Fruit fly (Drosophila melanogaster): ENCODE measurements around the gene ifc.
A peak's percentile ranks its signal among the peaks of the same experiment; 100 is the strongest.

ifc gene

DNA sequence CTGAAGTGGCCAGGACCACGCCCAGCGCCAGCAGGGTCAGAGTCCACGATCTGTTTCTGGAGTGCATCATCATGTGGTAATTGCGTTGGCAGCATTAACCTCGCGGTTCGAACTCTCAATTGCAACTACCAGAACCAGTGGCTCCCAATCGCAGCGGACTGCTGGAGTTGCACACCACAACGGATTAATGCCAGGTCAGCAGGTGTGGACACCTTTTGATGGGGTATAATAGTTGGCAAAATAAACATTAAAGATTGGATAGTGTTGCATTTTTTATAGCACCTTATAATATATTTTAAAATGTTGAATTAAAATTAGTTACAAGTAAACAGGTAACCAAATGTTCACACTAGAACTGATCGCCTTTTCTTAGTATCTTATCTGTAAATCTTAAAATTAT, 21.9 kb upstream of the ifc start:
- TF ChIP-seq fd85E (GFP tag; optimal IDR thresholded peaks at IDR 0.05) (no peak), CG11294 (GFP tag; IDR thresholded peaks at IDR 0.05) (no peak), Sox14 (GFP tag; optimal IDR thresholded peaks at IDR 0.05) (no peak), CG6276 (GFP tag; optimal IDR thresholded peaks at IDR 0.05) (no peak)

DNA sequence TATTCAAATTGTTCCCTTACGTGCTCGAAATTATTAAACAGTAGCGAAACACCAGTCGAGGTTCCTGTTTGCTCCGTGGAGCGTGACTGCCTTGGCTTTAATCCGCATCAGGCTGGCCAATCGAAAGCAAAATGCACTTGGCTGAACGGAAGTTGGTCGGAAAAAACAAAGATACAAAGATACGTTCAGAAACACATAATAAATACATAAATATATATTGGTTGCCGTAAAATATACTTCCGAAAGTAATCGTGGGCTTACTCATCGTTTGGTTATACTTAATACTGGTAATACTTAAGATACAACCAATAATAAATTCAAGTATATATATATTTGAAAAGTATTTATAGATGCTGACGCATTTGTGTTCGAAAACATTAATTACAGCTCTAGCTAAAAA, 21.3 kb upstream of the ifc start, which contains the start of gene psd:
psd (minus strand) TSS at position 101 of the 400 bp plus-strand sequence.
- TF ChIP-seq Eip78C (GFP tag), result peak; percentile 48
- no peak for TF ChIP-seq achi (GFP tag; optimal IDR thresholded peaks at IDR 0.05)

DNA sequence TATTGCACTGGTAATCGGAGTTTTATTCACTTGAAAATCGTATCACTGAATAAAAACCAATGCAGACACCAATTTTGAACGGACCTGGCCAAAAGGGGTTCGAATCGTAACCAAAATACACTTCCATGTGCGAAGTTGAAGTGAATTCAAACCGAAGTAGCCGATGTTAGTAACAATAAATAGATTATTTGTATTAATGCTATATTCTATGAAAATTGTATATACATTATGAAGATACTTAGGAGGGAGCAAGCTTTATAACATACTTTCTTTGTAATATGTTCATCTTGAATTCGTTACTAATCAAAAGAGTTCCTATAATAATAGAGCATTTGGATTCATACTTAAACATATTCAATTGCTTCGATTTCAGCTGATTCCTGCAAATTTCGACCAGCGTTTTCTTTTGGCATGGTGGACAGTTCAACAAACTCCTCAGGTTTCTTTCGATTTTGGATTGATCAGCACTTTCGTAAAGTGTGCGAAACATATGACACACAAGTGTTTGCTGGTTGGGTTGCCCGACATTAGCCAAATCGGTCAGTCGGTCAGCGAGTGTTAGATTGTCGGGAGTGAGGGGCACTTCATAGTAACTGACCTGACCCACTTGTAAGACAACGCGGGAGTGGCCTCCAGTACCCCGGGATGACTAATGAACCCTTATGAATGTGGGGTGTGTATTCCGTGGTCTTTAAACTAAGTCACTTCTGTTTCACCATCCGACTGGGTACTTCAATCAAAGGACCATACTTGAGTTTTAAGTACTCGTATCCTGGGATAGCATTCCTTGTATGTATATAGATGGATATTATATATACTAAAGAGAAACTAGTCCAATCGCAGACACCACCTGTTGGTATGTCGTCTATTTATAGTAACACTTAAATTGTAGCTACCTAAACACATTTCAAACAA, 18.2 kb upstream of the ifc start, which contains the start of the genes CG13992 and Ucp4C:
CG13992 (minus strand) TSS at position 51 of the 915 bp plus-strand sequence.
Ucp4C (plus strand) TSS at position 865 of the 915 bp plus-strand sequence.
- no peak for TF ChIP-seq Gug (GFP tag; IDR thresholded peaks at IDR 0.05)
- no peak for TF ChIP-seq CG6276 (GFP tag; optimal IDR thresholded peaks at IDR 0.05)
- no peak for TF ChIP-seq CG6792 (GFP tag; optimal IDR thresholded peaks at IDR 0.05)
- no peak for TF ChIP-seq Hr4 (GFP tag; optimal IDR thresholded peaks at IDR 0.05)
- TF ChIP-seq CG31627 (GFP tag; optimal IDR thresholded peaks at IDR 0.05), result no peak
- no peak for TF ChIP-seq CG10669 (GFP tag; optimal IDR thresholded peaks at IDR 0.05)
- no peak for TF ChIP-seq CG9139 (GFP tag; optimal IDR thresholded peaks at IDR 0.05)
- no peak for TF ChIP-seq CG32006 (GFP tag; optimal IDR thresholded peaks at IDR 0.05)
- no peak for TF ChIP-seq Lpt (GFP tag; optimal IDR thresholded peaks at IDR 0.05)
- no peak for TF ChIP-seq dac (GFP tag; optimal IDR thresholded peaks at IDR 0.05)

DNA sequence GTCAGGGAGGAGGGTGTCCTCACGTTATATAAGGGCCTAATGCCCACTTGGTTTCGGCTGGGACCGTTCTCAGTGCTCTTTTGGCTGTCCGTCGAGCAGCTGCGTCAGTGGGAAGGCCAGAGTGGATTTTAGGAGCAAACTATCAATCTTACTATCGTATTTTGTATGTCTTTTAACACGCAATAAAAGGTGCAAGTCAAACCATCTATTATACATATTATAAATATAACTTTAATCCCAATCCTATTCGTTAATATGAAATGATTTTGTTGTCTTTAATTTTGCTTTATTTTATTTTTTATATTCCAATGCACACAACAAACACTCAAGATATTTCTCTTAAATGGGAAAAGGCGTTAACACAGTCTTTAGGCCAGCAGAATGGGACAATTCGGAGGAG, 16.6 kb upstream of the ifc start, which contains the start of gene Ucp4B:
Ucp4B (plus strand) TSS at position 301 of the 400 bp plus-strand sequence.
- no peak for TF ChIP-seq vri (GFP tag; optimal IDR thresholded peaks at IDR 0.05)
- TF ChIP-seq cyc (GFP tag; optimal IDR thresholded peaks at IDR 0.05), result no peak
- TF ChIP-seq CG8319 (GFP tag; optimal IDR thresholded peaks at IDR 0.05), result no peak
- no peak for TF ChIP-seq Ets96B (tag; optimal IDR thresholded peaks at IDR 0.05)
- no peak for TF ChIP-seq fkh (GFP tag; optimal IDR thresholded peaks at IDR 0.05)
- no peak for TF ChIP-seq topi (GFP tag; optimal IDR thresholded peaks at IDR 0.05)
- no peak for TF ChIP-seq CG6276 (GFP tag; optimal IDR thresholded peaks at IDR 0.05)
- TF ChIP-seq Smox (GFP tag; optimal IDR thresholded peaks at IDR 0.05), result no peak
- TF ChIP-seq Met (GFP tag; optimal IDR thresholded peaks at IDR 0.05), result no peak
- no peak for TF ChIP-seq CG6792 (GFP tag; optimal IDR thresholded peaks at IDR 0.05)
- no peak for TF ChIP-seq acj6 (GFP tag; optimal IDR thresholded peaks at IDR 0.05)
- TF ChIP-seq CG8632 (GFP tag; optimal IDR thresholded peaks at IDR 0.05), result no peak
- no peak for TF ChIP-seq Lpt (GFP tag; optimal IDR thresholded peaks at IDR 0.05)
- TF ChIP-seq Eip78C (GFP tag), result no peak
- no peak for TF ChIP-seq Hr4 (GFP tag; optimal IDR thresholded peaks at IDR 0.05)
- TF ChIP-seq Ets21C (GFP tag; optimal IDR thresholded peaks at IDR 0.05), result no peak

DNA sequence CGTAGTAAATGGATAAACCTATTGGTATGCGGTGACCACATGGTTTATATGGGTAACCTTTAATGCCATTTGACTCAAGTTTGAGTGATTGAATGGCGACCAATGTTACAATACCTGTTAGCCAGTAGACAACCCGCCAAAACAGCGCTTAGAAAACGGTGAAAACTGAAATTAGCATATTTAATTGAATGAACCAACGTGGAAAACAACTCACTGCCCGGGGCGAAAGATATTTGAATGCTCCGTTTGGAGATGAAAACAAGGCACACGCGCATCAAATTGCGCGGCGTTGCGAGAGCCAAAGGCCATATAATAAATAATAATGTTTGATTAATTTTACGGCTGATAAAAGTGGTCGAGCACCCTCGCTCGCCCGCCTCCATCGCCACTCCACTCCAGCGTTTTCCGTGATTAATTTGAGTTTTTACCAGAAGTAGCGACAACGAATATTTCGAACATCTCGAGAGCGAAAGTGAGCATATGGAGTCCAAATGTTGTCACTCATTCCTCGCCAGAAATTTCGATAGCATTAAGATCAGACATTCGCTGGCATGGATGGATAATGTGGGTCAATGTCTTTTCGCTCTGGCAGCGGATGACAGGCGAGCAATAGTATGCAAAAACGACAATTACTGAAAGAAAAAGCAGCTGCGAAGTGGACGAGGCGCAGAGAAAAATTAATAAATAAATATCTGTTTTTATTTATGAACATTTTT, 14.9 kb upstream of the ifc start:
- TF ChIP-seq svp (GFP tag) (peak; percentile 96), ss (GFP tag; optimal IDR thresholded peaks at IDR 0.05) (no peak), Sox14 (GFP tag; optimal IDR thresholded peaks at IDR 0.05) (no peak), Eip78C (GFP tag) (peak; percentile 41)

DNA sequence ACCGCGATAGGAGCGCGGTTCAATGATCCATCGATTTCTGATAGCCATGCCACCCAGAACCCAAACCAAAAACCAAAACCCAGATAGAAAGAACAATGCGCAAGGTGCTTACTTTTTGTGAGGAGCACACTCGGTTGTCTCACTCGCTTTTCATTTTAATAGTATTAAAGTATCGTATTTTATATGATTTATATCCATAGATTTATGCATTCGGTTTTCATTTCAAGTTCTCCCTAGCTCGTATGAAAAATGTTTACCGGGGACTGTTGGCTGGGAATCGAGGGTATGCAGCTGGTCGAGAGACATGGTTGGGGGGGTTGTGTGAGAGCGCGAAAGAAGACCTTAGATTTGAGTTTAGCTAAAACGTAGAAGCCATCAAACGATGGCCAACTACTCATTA, 14.1 kb upstream of the ifc start:
- TF ChIP-seq ss (GFP tag; optimal IDR thresholded peaks at IDR 0.05) (no peak), lz (GFP tag; optimal IDR thresholded peaks at IDR 0.05) (peak; percentile 44), Ets96B (tag; optimal IDR thresholded peaks at IDR 0.05) (no peak), cyc (GFP tag; optimal IDR thresholded peaks at IDR 0.05) (peak; percentile 25), Sox102F (GFP tag; optimal IDR thresholded peaks at IDR 0.05) (peak; percentile 14), CG11762 (GFP tag; optimal IDR thresholded peaks at IDR 0.05; ENCODE audit: insufficient read depth) (no peak), CG11902 (GFP tag; optimal IDR thresholded peaks at IDR 0.05) (no peak), vri (GFP tag; optimal IDR thresholded peaks at IDR 0.05) (peak; percentile 38), topi (GFP tag; optimal IDR thresholded peaks at IDR 0.05) (peak; percentile 47), CG16779 (tag; optimal IDR thresholded peaks at IDR 0.05) (no peak), Smox (GFP tag; optimal IDR thresholded peaks at IDR 0.05) (peak; percentile 50), Ets21C (GFP tag; optimal IDR thresholded peaks at IDR 0.05) (peak; percentile 4), fkh (GFP tag; optimal IDR thresholded peaks at IDR 0.05) (no peak), Met (GFP tag; optimal IDR thresholded peaks at IDR 0.05) (peak; percentile 34), CG11294 (GFP tag; IDR thresholded peaks at IDR 0.05) (no peak), Hr4 (GFP tag; optimal IDR thresholded peaks at IDR 0.05) (no peak), CG10631 (GFP tag; optimal IDR thresholded peaks at IDR 0.05) (no peak), CG31627 (GFP tag; optimal IDR thresholded peaks at IDR 0.05) (peak; percentile 52), Eip93F (GFP tag; optimal IDR thresholded peaks at IDR 0.05) (no peak), esn (GFP tag; optimal IDR thresholded peaks at IDR 0.05) (peak; percentile 57), Sox14 (GFP tag; optimal IDR thresholded peaks at IDR 0.05) (peak; percentile 23)
